Worm (Caenorhabditis elegans) whole organism, L4/young adult: ENCODE data around the gene C24F3.2.

Experiments used
- dao-5 ChIP-seq: sonication (generic microtip); optimal IDR thresholded peaks from 2 replicates; lab custom pipeline; 2016; ENCODE audit warnings: missing genotype, missing genetic modification characterization, moderate library complexity, missing compliant biosample characterization
- him-1 ChIP-seq: sonication (generic microtip); optimal IDR thresholded peaks from 2 replicates; lab custom pipeline; 2016; ENCODE audit warnings: missing genotype, missing genetic modification reagents, missing genetic modification characterization, missing compliant biosample characterization

ce11 chrIV:10251261-10251660 lies 28.9 kb downstream of the C24F3.2 start:
- TF ChIP-seq him-1 (no peak), dao-5 (no peak)
